Fruit fly (Drosophila melanogaster): Measurements from ENCODE around the gene mira.

DNA sequence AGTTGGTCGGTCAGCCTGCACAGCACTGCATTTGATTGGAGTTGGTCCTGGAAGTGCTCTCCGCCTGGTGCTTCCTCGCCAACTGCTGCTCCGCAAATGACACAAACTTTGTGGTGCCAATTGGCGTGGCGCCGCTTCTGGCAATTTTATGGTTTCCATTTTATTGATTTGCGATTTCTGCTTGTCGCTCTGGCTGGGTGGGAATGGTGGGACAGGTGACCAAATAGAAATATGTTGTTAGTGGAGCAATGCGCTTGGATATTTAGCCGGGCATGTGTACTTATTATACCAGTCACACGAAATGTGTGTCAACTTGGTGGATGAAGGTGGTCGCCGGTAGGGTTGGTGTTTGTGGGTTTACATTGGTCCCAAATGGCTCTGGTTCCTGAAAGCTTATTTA lies 19.6 kb downstream of the mira start, which contains the start of the genes Xport-A and Xport-B:
- TF ChIP-seq psq (optimal IDR thresholded peaks at IDR 0.05) (no peak), h (optimal IDR thresholded peaks at IDR 0.05) (no peak), Sin3A (optimal IDR thresholded peaks at IDR 0.05) (no peak), Myc (optimal IDR thresholded peaks at IDR 0.05) (no peak), ttk (optimal IDR thresholded peaks at IDR 0.05) (no peak), insv (optimal IDR thresholded peaks at IDR 0.05) (no peak)

Measured in Kc167 (cell line).